Worm (Caenorhabditis elegans) whole organism, dauer: ENCODE measurements around the gene ZK829.9.

Source experiments
- unc-62 ChIP-seq: sonication (generic microtip); optimal IDR thresholded peaks from 2 replicates; lab custom pipeline; 2017; ENCODE audit warnings: missing biosample characterization, missing genetic modification reagents, missing genetic modification characterization

Gene ZK829.9

DNA sequence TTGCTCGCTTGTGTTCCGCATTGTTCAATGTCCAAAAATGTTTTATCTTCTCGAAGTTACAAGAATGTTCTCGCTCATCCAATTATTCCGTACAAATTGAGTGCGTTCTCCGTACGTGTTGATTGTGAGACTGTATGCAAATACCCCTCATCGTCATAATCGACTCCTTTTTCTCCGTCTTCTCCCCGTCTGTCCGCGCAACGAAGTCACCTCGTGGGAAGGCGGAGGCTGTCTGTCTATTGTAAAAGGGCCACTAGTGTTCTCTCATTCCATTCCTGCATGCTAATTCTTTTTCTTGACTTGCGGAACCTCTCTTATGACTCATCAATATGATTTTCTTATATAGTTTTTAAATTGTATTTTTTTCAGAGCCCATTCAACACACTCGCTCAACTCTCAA is at the start of gene ZK829.9:
TSS of gene ZK829.9 (plus strand) at position 364 of the 400 bp plus-strand sequence.
- no peak for TF ChIP-seq unc-62 (GFP tag; lab: Kevin White, UChicago)

DNA sequence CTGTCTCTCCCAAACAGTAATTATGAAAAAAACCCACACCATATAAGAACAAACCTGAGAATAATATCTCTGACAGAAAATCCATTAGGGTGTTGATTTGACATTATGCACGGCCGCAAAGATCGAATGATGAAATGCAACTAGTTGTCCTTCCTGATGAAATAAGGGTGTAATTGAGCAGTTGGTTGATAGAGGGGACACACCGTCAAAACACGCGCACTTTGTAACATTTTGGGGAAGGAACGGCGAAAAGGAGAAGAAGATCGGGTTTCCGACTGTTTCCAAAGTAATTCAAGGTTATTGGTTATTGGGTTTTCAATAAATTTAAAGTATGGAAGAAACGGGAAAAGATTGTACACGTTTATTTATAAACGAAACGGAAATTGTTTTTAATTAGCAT is 48.3 kb upstream of the ZK829.9 start, which contains the start of gene ZK822.1:
TSS of gene ZK822.1 (minus strand) at position 121 of the 400 bp plus-strand sequence.
- no peak for TF ChIP-seq unc-62 (GFP tag; lab: Kevin White, UChicago)

DNA sequence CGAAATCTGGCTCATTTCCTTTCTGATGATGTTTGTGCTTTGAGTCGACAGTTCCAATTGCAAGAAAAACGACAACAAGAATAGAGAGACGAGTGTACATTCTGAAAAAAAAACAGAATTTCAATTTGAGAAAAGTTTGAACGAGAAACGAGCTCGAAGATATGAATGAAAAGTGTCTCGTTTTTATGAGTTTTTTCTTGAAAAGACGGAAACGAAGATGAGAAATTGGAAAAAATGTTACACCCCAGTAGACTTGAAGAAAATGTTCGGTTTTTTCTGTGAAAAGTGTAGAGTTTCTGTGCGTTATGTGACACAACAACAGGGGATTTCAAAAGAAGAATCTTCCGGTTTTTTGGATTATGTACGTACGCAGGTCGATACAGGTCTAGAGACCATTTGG is 47.3 kb upstream of the ZK829.9 start, which contains the start of gene srlf-31:
TSS of gene srlf-31 (minus strand) at position 101 of the 400 bp plus-strand sequence.
- TF ChIP-seq unc-62 (GFP tag; lab: Kevin White, UChicago), result no peak

DNA sequence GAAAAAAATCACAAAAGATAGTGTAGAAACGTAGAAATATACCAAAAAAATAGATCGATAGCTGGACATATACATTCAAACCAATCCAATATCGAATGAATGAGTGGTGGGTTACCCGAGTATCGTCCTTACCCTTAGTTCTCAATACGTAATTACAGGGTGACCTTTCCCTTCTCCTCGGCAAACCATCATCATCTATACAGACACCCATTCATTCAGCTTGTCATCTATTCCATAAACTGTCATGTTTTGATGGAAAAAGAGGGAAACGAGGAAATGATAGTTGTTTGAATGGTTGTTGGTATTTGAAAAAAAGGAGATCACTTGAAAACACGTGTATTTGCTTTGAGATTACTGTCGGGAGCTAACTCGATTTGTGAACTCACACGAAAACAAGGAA is 46.2 kb upstream of the ZK829.9 start:
- TF ChIP-seq unc-62 (GFP tag; lab: Kevin White, UChicago), result no peak

DNA sequence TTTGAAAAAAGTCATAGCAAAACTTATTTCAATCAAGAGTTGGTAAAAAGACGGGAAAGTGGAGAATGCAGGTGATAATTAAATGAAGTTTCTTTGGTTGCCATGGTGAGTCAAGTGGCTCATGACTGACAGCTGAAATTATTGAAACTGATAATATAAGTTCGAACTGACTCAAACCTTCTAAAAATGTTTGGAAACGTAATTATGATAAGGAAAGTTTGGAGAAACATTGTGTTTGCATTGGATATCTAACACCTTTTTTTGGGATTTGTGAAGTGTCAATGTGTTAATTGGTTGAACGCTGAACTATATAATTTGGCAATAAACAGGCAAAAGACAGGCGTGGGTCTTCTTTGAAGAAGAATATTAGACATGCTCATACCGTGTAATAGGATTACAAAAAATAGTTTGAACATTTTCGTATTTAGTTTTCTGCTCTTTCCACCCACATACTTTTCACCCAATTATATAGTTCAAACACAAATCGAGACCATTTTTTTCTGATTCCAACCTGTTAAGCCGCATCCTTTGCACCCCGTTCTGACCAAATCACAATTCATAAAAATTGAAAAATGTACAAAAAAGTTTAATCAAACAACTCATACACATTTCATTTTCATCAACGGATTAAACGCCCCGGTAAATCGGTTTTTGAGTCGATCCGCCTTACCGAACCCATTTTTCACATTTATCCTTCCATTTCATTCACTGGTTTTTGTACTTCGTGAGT is 44.8 kb upstream of the ZK829.9 start, which contains the start of the genes srlf-33 and srlf-32:
TSS of gene srlf-33 (minus strand) at position 101 of the 730 bp plus-strand sequence.
TSS of gene srlf-32 (plus strand) at position 680 of the 730 bp plus-strand sequence.
- TF ChIP-seq unc-62 (GFP tag; lab: Kevin White, UChicago), result no peak

DNA sequence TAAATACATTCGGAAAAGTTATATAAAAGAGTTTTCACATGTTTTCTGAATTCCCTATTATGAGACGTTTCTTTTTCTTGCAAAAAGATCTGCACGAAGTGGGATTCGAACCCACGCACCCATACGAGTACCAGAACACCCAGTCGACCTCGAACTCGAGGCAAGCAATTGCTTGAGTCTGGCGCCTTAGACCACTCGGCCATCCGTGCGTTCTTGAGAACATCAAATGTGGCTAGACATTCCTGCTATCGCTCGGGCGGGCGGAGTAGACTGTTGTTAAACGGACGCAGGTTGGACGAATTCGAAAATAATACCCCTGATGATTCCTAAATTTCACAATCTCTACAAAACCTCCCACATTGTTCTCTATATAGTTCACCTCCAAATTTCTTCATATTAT is 41.9 kb upstream of the ZK829.9 start:
- no peak for TF ChIP-seq unc-62 (GFP tag; lab: Kevin White, UChicago)

DNA sequence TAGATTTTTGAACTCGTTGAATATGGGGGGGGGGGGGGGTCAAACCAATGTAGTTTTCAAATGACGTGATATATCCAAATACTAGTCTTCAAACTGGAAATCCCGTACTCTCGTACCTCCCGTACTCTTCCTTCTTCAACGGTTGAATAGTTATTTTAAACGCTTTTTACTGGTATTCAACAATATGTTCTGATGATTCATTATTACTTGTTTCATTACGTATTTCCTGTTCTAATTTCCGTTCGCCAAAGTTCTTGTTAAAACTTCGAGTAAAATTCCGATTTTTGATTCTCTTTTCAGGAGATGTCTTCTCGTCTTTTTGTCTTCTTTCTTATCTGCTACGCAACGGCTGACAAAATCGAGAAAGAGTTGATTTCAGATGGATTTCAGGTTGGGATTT is 39.8 kb upstream of the ZK829.9 start, which contains the start of gene nhx-9:
TSS of gene nhx-9 (plus strand) at position 301 of the 400 bp plus-strand sequence.
- no peak for TF ChIP-seq unc-62 (GFP tag; lab: Kevin White, UChicago)

DNA sequence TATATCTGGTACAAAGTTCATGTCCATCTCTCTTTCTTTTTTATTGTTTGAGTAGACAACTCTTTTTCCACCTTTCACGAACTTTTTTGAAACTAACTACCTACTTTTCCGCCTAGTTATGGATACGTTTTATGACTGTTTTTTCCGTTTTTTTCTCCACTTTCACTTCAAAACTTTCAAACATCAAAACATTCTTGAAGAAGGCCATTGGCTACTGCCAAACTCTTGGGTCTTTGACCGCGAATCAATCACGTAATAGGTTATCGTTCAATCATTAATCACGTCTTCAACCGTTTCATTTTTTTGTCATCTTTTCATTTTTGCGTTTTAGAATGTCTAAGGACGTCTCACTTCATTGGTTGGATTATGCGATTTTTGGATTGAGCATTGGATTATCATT is 33.2 kb upstream of the ZK829.9 start, which contains the start of gene slc-5A12:
TSS of gene slc-5A12 (plus strand) at position 333 of the 400 bp plus-strand sequence.
- TF ChIP-seq unc-62 (GFP tag; lab: Kevin White, UChicago), result no peak

DNA sequence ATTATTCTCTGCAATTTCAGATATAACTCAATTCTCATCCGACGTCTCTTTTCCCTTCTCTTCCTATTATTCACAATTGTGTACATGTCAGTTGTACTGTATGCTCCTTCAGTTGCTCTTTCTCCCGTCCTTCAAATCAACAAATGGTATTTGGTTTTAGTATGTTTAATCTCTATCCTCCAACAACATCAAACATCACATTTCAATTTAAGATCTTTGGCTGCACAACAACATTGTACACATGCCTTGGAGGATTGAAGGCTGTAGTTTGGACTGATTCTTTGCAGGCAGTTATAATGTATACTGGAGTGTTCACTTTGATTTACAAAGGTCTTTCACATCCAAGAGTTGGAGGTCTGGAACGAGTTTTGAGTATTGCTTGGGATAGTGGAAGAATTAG is 31.8 kb upstream of the ZK829.9 start:
- no peak for TF ChIP-seq unc-62 (GFP tag; lab: Kevin White, UChicago)

DNA sequence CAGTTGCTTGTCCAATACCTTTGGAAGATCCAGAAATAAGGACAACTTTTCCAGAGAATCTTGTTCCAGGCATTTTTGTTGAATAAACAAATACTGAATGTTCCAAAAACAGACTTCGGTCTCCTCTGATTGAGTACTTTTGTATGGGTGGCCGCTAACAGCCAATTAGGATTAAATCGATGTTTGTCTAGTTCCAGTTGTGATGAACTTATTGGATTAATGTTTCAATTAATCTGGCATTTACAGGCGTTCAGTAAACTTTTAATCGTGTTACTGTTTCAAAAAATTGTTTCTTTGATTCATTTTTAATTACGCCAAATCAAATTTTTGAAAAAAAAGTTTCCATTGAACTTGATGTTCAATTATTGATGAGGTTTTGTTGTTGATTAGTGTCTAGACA is 28.0 kb upstream of the ZK829.9 start, which contains the start of gene ZK829.1:
TSS of gene ZK829.1 (minus strand) at position 101 of the 400 bp plus-strand sequence.
- no peak for TF ChIP-seq unc-62 (GFP tag; lab: Kevin White, UChicago)

DNA sequence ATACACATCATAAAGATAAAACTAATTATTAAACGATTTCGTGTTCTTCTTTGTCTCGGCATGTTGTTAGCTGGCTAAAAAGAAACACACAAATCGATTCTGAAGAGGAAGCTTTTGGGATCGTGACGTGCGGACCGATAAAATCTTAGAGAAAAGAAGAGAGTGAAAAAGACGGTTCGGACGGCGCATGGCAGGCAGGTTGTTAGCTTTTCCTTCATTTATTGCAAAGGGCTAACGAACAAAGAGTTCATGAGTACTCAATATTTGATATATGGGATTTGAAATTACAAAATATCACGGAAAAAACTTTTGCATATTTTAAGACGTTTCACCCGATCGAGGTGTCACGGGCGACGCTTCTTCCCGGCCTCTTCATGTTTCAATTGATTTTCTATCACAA is 24.7 kb upstream of the ZK829.9 start, which contains the start of gene ZK829.3:
TSS of gene ZK829.3 (minus strand) at position 101 of the 400 bp plus-strand sequence.
- TF ChIP-seq unc-62 (GFP tag; lab: Kevin White, UChicago), result no peak

DNA sequence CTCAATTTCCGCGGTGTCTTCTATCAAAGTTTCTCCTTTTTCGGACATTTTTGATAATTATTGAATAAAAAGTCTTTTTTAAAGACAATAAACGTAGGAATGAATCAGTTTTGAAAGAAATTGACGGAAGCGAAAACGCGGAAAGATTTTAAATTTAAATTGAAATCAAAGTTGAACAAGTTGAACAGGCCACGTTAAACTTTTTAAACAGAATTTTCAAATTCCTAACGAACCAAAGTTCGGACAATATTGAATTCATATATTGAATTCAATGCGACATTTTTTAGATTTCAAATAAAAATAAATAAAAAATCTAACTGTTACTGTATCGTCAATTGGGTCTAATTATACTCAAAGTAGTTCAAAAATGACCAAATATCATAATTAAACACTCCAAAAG is 20.6 kb upstream of the ZK829.9 start, which contains the start of gene hdl-1:
TSS of gene hdl-1 (minus strand) at position 101 of the 400 bp plus-strand sequence.
- no peak for TF ChIP-seq unc-62 (GFP tag; lab: Kevin White, UChicago)

DNA sequence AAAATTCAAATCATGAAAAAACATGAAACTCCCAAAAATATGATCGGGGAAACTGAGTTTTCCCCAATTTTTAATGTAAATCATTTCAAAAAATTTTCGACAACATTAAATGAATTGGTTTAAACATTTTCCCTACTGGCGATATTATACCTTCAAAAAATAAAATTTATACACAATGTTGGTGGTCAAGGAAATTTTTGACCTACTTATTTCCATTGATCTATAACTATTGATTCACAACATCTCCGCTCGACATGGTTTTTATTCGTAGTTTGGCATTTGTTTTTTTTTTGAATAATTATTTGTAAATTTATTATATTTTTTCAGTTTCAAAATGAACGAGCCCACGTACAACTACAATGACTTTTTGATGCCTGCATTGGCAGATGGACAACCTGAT is 20.1 kb upstream of the ZK829.9 start, which contains the start of gene tbx-36:
TSS of gene tbx-36 (plus strand) at position 301 of the 400 bp plus-strand sequence.
- TF ChIP-seq unc-62 (GFP tag; lab: Kevin White, UChicago), result no peak

DNA sequence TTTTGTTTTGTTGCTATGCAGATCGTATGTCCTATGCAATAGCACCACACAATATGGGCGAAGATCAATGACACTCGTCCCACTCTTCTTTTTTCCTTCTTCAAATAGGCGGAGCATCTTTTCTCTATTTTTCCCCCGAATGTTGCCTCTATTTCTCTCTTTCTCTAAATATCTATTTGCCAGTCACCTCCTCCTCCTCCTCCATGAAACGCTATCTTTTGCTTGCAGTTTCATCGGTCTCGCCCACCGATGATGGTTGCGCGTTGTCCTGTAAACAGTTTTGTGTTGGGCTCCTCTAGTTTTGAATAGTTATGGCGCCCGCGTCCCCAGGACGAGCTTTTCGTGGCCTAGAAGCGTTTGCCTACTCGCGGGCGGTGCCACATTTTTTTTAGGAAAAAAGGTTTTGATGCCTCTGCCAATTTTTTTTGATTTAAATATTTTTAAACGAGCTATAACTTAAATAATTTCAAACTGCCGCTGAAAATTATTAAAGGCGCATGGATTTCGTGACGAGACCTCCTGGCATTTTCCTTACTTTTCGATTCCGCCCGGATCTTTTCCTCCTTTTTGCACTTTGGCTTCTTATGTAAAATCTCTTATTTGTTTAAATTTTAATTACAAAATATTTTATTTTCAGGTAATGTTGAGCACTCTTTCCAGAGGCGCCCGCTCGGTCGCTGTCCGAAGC is 17.6 kb upstream of the ZK829.9 start, which contains the start of gene gdh-1:
TSS of gene gdh-1 (plus strand) at position 638 of the 688 bp plus-strand sequence.
- TF ChIP-seq unc-62 (GFP tag; lab: Kevin White, UChicago), result no peak

DNA sequence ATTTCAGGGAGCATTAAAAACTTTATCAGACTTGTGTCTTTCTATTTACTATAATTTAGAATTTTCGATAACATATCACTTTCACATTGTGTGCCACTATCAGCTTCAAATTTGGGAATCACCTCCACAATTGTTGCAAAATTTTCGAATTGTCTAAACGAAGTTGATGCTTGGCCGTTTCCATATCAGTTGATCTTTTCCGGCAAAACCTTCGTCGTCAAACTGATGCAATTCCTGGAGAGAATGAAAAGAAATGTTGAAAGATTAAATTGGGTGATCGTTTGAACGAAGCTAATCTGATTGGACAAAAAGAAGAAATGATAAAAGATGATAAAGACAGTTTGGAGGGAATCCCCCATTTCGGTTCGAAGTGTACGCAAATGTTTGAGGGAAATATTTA is 14.7 kb upstream of the ZK829.9 start:
- no peak for TF ChIP-seq unc-62 (GFP tag; lab: Kevin White, UChicago)

DNA sequence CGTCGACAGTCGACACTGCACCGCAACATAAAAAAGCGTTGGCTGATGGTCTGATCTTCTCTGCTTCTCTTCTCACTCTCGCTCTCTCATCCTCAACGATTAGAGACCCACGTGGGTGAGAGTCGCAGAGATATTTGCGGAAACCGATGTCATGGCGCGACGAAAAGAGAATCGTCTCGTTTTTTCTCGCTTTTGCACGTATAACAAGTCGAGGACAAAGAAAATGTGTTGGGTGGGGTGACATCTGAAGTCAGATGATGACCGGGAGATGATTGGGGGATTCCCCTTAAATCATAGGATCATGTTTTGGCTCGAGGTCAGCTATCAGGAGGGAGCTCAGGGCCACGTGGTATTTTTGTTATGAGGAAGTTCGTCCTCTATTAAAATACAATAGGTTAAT is 13.9 kb upstream of the ZK829.9 start:
- TF ChIP-seq unc-62 (GFP tag; lab: Kevin White, UChicago), result peak; percentile 29
